Worm (Caenorhabditis elegans) whole organism, L4/young adult: ENCODE results near the gene sdz-33.

Experiments
- W03F9.2 ChIP-seq: fragments of 150-350 bp; optimal IDR thresholded peaks from 2 replicates; lab custom pipeline; 2014; ENCODE audit warnings: missing biosample characterization, missing genetic modification characterization
- dao-5 ChIP-seq: sonication (generic microtip); optimal IDR thresholded peaks from 2 replicates; lab custom pipeline; 2016; ENCODE audit warnings: missing genotype, missing genetic modification characterization, moderate library complexity, missing compliant biosample characterization
- him-1 ChIP-seq: sonication (generic microtip); optimal IDR thresholded peaks from 2 replicates; lab custom pipeline; 2016; ENCODE audit warnings: missing genotype, missing genetic modification reagents, missing genetic modification characterization, missing compliant biosample characterization

Gene sdz-33

ce11 chrIII:11895504-11895903 lies 11.8 kb upstream of the sdz-33 start:
- TF ChIP-seq dao-5, result no peak
- TF ChIP-seq him-1, result no peak
- no peak for TF ChIP-seq W03F9.2 (tag; lab: Kevin White, UChicago)

- TF ChIP-seq dao-5 (no peak), him-1 (no peak), W03F9.2 (tag; lab: Kevin White, UChicago) (no peak)
Measured at ce11 chrIII:11896652-11897051, 10.6 kb upstream of the sdz-33 start.

ce11 chrIII:11898169-11898568 lies 9.1 kb upstream of the sdz-33 start, which contains the start of gene tsen-2:
TSS of gene tsen-2 (minus strand) at chrIII:11898269.
- TF ChIP-seq W03F9.2 (tag; lab: Kevin White, UChicago), result no peak
- TF ChIP-seq him-1, result no peak
- no peak for TF ChIP-seq dao-5

- TF ChIP-seq W03F9.2 (tag; lab: Kevin White, UChicago), result no peak
- TF ChIP-seq dao-5, result no peak
- no peak for TF ChIP-seq him-1
Measured at ce11 chrIII:11900022-11900421, 7.3 kb upstream of the sdz-33 start.

- no peak for TF ChIP-seq dao-5
- no peak for TF ChIP-seq him-1
- no peak for TF ChIP-seq W03F9.2 (tag; lab: Kevin White, UChicago)
Measured at ce11 chrIII:11902782-11903181, 4.5 kb upstream of the sdz-33 start.

ce11 chrIII:11908660-11909059 lies 1.4 kb downstream of the sdz-33 start, which contains the start of gene fbxb-24:
TSS of gene fbxb-24 (plus strand) at chrIII:11908960.
- TF ChIP-seq W03F9.2 (tag; lab: Kevin White, UChicago) (no peak), him-1 (no peak), dao-5 (no peak)

ce11 chrIII:11909778-11910177 lies 2.5 kb downstream of the sdz-33 start, which contains the start of gene faah-4:
TSS of gene faah-4 (minus strand) at chrIII:11909878.
- TF ChIP-seq W03F9.2 (tag; lab: Kevin White, UChicago), result no peak
- TF ChIP-seq dao-5, result no peak
- no peak for TF ChIP-seq him-1

ce11 chrIII:11914220-11914619 lies 6.9 kb downstream of the sdz-33 start, which contains the start of gene Y56A3A.16:
TSS of gene Y56A3A.16 (minus strand) at chrIII:11914320.
- TF ChIP-seq dao-5 (no peak), W03F9.2 (tag; lab: Kevin White, UChicago) (no peak), him-1 (no peak)

ce11 chrIII:11915666-11916065 lies 8.4 kb downstream of the sdz-33 start, which contains the start of the genes ndab-1 and npp-16:
TSS of gene ndab-1 (minus strand) at chrIII:11915712.
TSS of gene npp-16 (plus strand) at chrIII:11915928.
- TF ChIP-seq W03F9.2 (tag; lab: Kevin White, UChicago), result no peak
- no peak for TF ChIP-seq him-1
- no peak for TF ChIP-seq dao-5

- TF ChIP-seq W03F9.2 (tag; lab: Kevin White, UChicago) (no peak), dao-5 (no peak), him-1 (no peak)
Measured at ce11 chrIII:11916260-11916659, 9.0 kb downstream of the sdz-33 start.

ce11 chrIII:11917090-11917489 lies 9.8 kb downstream of the sdz-33 start:
- TF ChIP-seq him-1 (no peak), dao-5 (no peak), W03F9.2 (tag; lab: Kevin White, UChicago) (no peak)

ce11 chrIII:11917525-11917924 lies 10.2 kb downstream of the sdz-33 start:
- TF ChIP-seq dao-5 (no peak), W03F9.2 (tag; lab: Kevin White, UChicago) (no peak), him-1 (no peak)

ce11 chrIII:11918247-11918769 lies 11.0 kb downstream of the sdz-33 start, which contains the start of gene znf-593:
TSS of gene znf-593 (minus strand) at chrIII:11918719.
- TF ChIP-seq W03F9.2 (tag; lab: Kevin White, UChicago) (no peak), him-1 (no peak), dao-5 (no peak)

- TF ChIP-seq him-1 (no peak), dao-5 (no peak), W03F9.2 (tag; lab: Kevin White, UChicago) (peak; percentile 54)
Measured at ce11 chrIII:11920187-11920785, 13.0 kb downstream of the sdz-33 start, which contains the start of the genes ccf-1 and trap-4. TSS of gene ccf-1 (minus strand) at chrIII:11920237. TSS of gene trap-4 (plus strand) at chrIII:11920735.

ce11 chrIII:11921658-11922098 lies 14.4 kb downstream of the sdz-33 start, which contains the start of gene Y56A3A.22:
TSS of gene Y56A3A.22 (plus strand) at chrIII:11921692.
- TF ChIP-seq dao-5 (no peak), him-1 (no peak), W03F9.2 (tag; lab: Kevin White, UChicago) (no peak)
